Fruit fly (Drosophila melanogaster) whole organism, embryonic: ENCODE results near the gene CG43116.

Source experiments
- Bgb ChIP-seq: fragments of 200-800 bp; sonication (Bioruptor generic); IDR thresholded peaks from 2 replicates; pipeline ENCODE4 v1.3.6; 2022; ENCODE audit warnings: missing biosample characterization, missing genetic modification characterization; ENCODE audit not compliant: partially characterized antibody
- C15 ChIP-seq: fragments of 200-800 bp; sonication (Bioruptor generic); IDR thresholded peaks from 3 replicates; pipeline ENCODE4 v1.3.6; 2022; ENCODE audit warnings: missing biosample characterization, missing genetic modification characterization
- CG11695 ChIP-seq: fragments of 200-800 bp; sonication (Bioruptor generic); IDR thresholded peaks from 3 replicates; pipeline ENCODE4 v1.3.6; 2022; ENCODE audit warnings: missing biosample characterization, missing genetic modification characterization
- CG12071 ChIP-seq: fragments of 200-800 bp; sonication (Bioruptor generic); optimal IDR thresholded peaks from 3 replicates; lab custom pipeline; 2018; ENCODE audit warnings: missing biosample characterization, mild to moderate bottlenecking, missing genetic modification characterization
- CG12659 ChIP-seq: fragments of 200-800 bp; sonication (Bioruptor generic); optimal IDR thresholded peaks from 3 replicates; lab custom pipeline; 2017; ENCODE audit warnings: mild to moderate bottlenecking, missing biosample characterization, missing genetic modification reagents, missing genetic modification characterization
- CG13624 ChIP-seq: fragments of 200-800 bp; sonication (Bioruptor generic); optimal IDR thresholded peaks from 2 replicates; lab custom pipeline; 2016; ENCODE audit warnings: missing biosample characterization, missing genetic modification characterization
- CG14860 ChIP-seq: fragments of 200-800 bp; sonication (Bioruptor generic); IDR thresholded peaks from 3 replicates; pipeline ENCODE4 v1.3.6; 2022; ENCODE audit warnings: missing biosample characterization, missing genetic modification characterization; ENCODE audit not compliant: partially characterized antibody
- CG15011 ChIP-seq: fragments of 200-800 bp; sonication (Bioruptor generic); optimal IDR thresholded peaks from 3 replicates; lab custom pipeline; 2018; ENCODE audit warnings: missing biosample characterization, mild to moderate bottlenecking, missing genetic modification characterization
- CG15696 ChIP-seq: fragments of 200-800 bp; sonication (Bioruptor generic); optimal IDR thresholded peaks from 2 replicates; lab custom pipeline; 2019; ENCODE audit warnings: missing biosample characterization, mild to moderate bottlenecking, missing genetic modification characterization, moderate library complexity
- CG16813 ChIP-seq: fragments of 200-800 bp; sonication (Bioruptor generic); IDR thresholded peaks from 3 replicates; pipeline ENCODE4 v1.3.6; 2022; ENCODE audit warnings: missing biosample characterization, missing genetic modification characterization; ENCODE audit not compliant: partially characterized antibody
- CG1792 ChIP-seq: fragments of 200-800 bp; sonication (Bioruptor generic); optimal IDR thresholded peaks from 2 replicates; lab custom pipeline; 2016; ENCODE audit warnings: missing biosample characterization, missing genetic modification characterization
- CG18619 ChIP-seq: fragments of 200-800 bp; sonication (Bioruptor generic); optimal IDR thresholded peaks from 3 replicates; lab custom pipeline; 2017; ENCODE audit warnings: missing biosample characterization, mild to moderate bottlenecking, missing genetic modification characterization
- CG31365 ChIP-seq: fragments of 200-800 bp; sonication (Bioruptor generic); optimal IDR thresholded peaks from 2 replicates; lab custom pipeline; 2018; ENCODE audit warnings: missing biosample characterization, mild to moderate bottlenecking, missing genetic modification characterization
- CG31388 ChIP-seq: fragments of 200-800 bp; sonication (Bioruptor generic); optimal IDR thresholded peaks from 2 replicates; lab custom pipeline; 2016; ENCODE audit warnings: missing biosample characterization, missing genetic modification characterization
- CG4360 ChIP-seq: fragments of 200-800 bp; sonication (Bioruptor generic); IDR thresholded peaks from 2 replicates; pipeline ENCODE4 v1.3.6; 2022; ENCODE audit warnings: missing biosample characterization, missing genetic modification characterization
- CG4404 ChIP-seq: fragments of 200-800 bp; sonication (Bioruptor generic); IDR thresholded peaks from 2 replicates; pipeline ENCODE4 v1.3.6; 2022; ENCODE audit warnings: missing biosample characterization, missing genetic modification characterization
- CG4854 ChIP-seq: fragments of 200-800 bp; sonication (Bioruptor generic); optimal IDR thresholded peaks from 2 replicates; lab custom pipeline; 2016; ENCODE audit warnings: missing biosample characterization, missing genetic modification characterization, inconsistent platforms
- CG5180 ChIP-seq: fragments of 200-800 bp; sonication (Bioruptor generic); optimal IDR thresholded peaks from 3 replicates; lab custom pipeline; 2017; ENCODE audit warnings: missing biosample characterization, missing genetic modification characterization, mild to moderate bottlenecking, moderate library complexity, missing genetic modification reagents
- CG6683 ChIP-seq: fragments of 200-800 bp; sonication (Bioruptor generic); optimal IDR thresholded peaks from 2 replicates; lab custom pipeline; 2017; ENCODE audit warnings: missing biosample characterization, mild to moderate bottlenecking, missing genetic modification characterization, missing genetic modification reagents
- CG6813 ChIP-seq: fragments of 200-800 bp; sonication (Bioruptor generic); optimal IDR thresholded peaks from 2 replicates; lab custom pipeline; 2017; ENCODE audit warnings: missing biosample characterization, missing genetic modification characterization, mild to moderate bottlenecking, moderate library complexity, missing genetic modification reagents
- CG6854 ChIP-seq: fragments of 200-800 bp; sonication (Bioruptor generic); optimal IDR thresholded peaks from 3 replicates; lab custom pipeline; 2017; ENCODE audit warnings: missing biosample characterization, mild to moderate bottlenecking, missing genetic modification characterization
- CG7987 ChIP-seq: fragments of 200-800 bp; sonication (Bioruptor generic); optimal IDR thresholded peaks from 2 replicates; lab custom pipeline; 2018; ENCODE audit warnings: missing biosample characterization, mild to moderate bottlenecking, missing genetic modification characterization, moderate library complexity
- CG8388 ChIP-seq: fragments of 200-800 bp; sonication (Bioruptor generic); optimal IDR thresholded peaks from 2 replicates; lab custom pipeline; 2019; ENCODE audit warnings: missing biosample characterization, mild to moderate bottlenecking, missing genetic modification characterization, moderate library complexity
- CG9797 ChIP-seq: fragments of 200-800 bp; sonication (Bioruptor generic); optimal IDR thresholded peaks from 3 replicates; lab custom pipeline; 2018; ENCODE audit warnings: missing biosample characterization, mild to moderate bottlenecking, missing genetic modification characterization
- Doc3 ChIP-seq: fragments of 200-800 bp; sonication (Bioruptor generic); IDR thresholded peaks from 3 replicates; pipeline ENCODE4 v1.3.6; 2022; ENCODE audit warnings: missing biosample characterization, missing genetic modification characterization; ENCODE audit not compliant: partially characterized antibody
- E2f2 ChIP-seq: fragments of 200-800 bp; sonication (Bioruptor generic); IDR thresholded peaks from 2 replicates; pipeline ENCODE4 v1.3.6; 2022; ENCODE audit warnings: missing biosample characterization, missing genetic modification characterization
- Ets97D ChIP-seq: fragments of 200-800 bp; sonication (Bioruptor generic); optimal IDR thresholded peaks from 3 replicates; lab custom pipeline; 2016; ENCODE audit warnings: missing biosample characterization, missing genetic modification characterization
- Fer2 ChIP-seq: fragments of 200-800 bp; sonication (Bioruptor generic); optimal IDR thresholded peaks from 2 replicates; lab custom pipeline; 2018; ENCODE audit warnings: missing biosample characterization, mild to moderate bottlenecking, missing genetic modification characterization, moderate library complexity
- Hand ChIP-seq: fragments of 200-800 bp; sonication (Bioruptor generic); optimal IDR thresholded peaks from 2 replicates; lab custom pipeline; 2017; ENCODE audit warnings: mild to moderate bottlenecking, missing biosample characterization, missing genetic modification reagents, missing genetic modification characterization
- Meics ChIP-seq: fragments of 200-800 bp; sonication (Bioruptor generic); optimal IDR thresholded peaks from 2 replicates; lab custom pipeline; 2017; ENCODE audit warnings: missing biosample characterization, mild to moderate bottlenecking, missing genetic modification characterization
- NK7.1 ChIP-seq: fragments of 200-800 bp; sonication (Bioruptor generic); optimal IDR thresholded peaks from 3 replicates; lab custom pipeline; 2016; ENCODE audit warnings: missing biosample characterization, missing genetic modification characterization
- Nf-YB ChIP-seq: fragments of 200-800 bp; sonication (Bioruptor generic); optimal IDR thresholded peaks from 3 replicates; lab custom pipeline; 2019; ENCODE audit warnings: missing biosample characterization, mild to moderate bottlenecking, missing genetic modification characterization, moderate library complexity
- Optix ChIP-seq: fragments of 200-800 bp; sonication (Bioruptor generic); IDR thresholded peaks from 3 replicates; pipeline ENCODE4 v1.3.6; 2022; ENCODE audit warnings: missing biosample characterization, missing genetic modification characterization
- Tbp ChIP-seq: fragments of >200 bp; optimal IDR thresholded peaks from 2 replicates; lab custom pipeline; 2018; ENCODE audit warnings: missing biosample characterization, missing genetic modification characterization
- dati ChIP-seq: fragments of 200-800 bp; sonication (Bioruptor generic); IDR thresholded peaks from 2 replicates; pipeline ENCODE4 v1.3.6; 2022; ENCODE audit warnings: missing biosample characterization, missing genetic modification characterization
- exex ChIP-seq: fragments of 200-800 bp; sonication (Bioruptor generic); optimal IDR thresholded peaks from 4 replicates; lab custom pipeline; 2018; ENCODE audit warnings: missing biosample characterization, mild to moderate bottlenecking, missing genetic modification characterization, moderate library complexity
- fd64A ChIP-seq: fragments of 200-800 bp; sonication (Bioruptor generic); optimal IDR thresholded peaks from 3 replicates; lab custom pipeline; 2018; ENCODE audit warnings: missing biosample characterization, mild to moderate bottlenecking, missing genetic modification characterization
- fd96Cb ChIP-seq: fragments of 200-800 bp; sonication (Bioruptor generic); optimal IDR thresholded peaks from 2 replicates; lab custom pipeline; 2018; ENCODE audit warnings: missing biosample characterization, mild to moderate bottlenecking, missing genetic modification characterization, moderate library complexity
- gcm ChIP-seq: fragments of 200-800 bp; sonication (Bioruptor generic); optimal IDR thresholded peaks from 2 replicates; lab custom pipeline; 2019; ENCODE audit warnings: missing biosample characterization, mild to moderate bottlenecking, missing genetic modification characterization, moderate library complexity
- kni ChIP-seq: fragments of 200-800 bp; sonication (Bioruptor generic); optimal IDR thresholded peaks from 3 replicates; lab custom pipeline; 2017; ENCODE audit warnings: mild to moderate bottlenecking, missing biosample characterization, missing genetic modification reagents, missing genetic modification characterization
- luna ChIP-seq: fragments of 200-800 bp; sonication (Bioruptor generic); optimal IDR thresholded peaks from 2 replicates; lab custom pipeline; 2016; ENCODE audit warnings: missing biosample characterization, missing genetic modification characterization
- nerfin-2 ChIP-seq: fragments of 200-800 bp; sonication (Bioruptor generic); IDR thresholded peaks from 2 replicates; pipeline ENCODE4 v1.3.6; 2022; ENCODE audit warnings: missing biosample characterization, missing genetic modification characterization; ENCODE audit not compliant: partially characterized antibody
- nmo ChIP-seq: fragments of 200-800 bp; sonication (Bioruptor generic); optimal IDR thresholded peaks from 2 replicates; lab custom pipeline; 2018; ENCODE audit warnings: missing biosample characterization, mild to moderate bottlenecking, missing genetic modification characterization, moderate library complexity
- org-1 ChIP-seq: fragments of 200-800 bp; sonication (Bioruptor generic); optimal IDR thresholded peaks from 2 replicates; lab custom pipeline; 2017; ENCODE audit warnings: missing biosample characterization, missing genetic modification characterization
- tll ChIP-seq, 2 experiments: fragments of 200-800 bp in 1 of 2; fragments of >200 bp in 1 of 2; sonication (Bioruptor generic) in 1 of 2; optimal IDR thresholded peaks; 2 replicates each; lab custom pipeline; 2017 to 2019; ENCODE audit warnings: missing biosample characterization in 2 of 2, missing genetic modification characterization in 2 of 2, mild to moderate bottlenecking in 1 of 2, moderate library complexity in 1 of 2
- unc-4 ChIP-seq: fragments of 200-800 bp; sonication (Bioruptor generic); IDR thresholded peaks from 2 replicates; pipeline ENCODE4 v1.3.6; 2022; ENCODE audit warnings: missing biosample characterization, missing genetic modification characterization; ENCODE audit not compliant: partially characterized antibody
- wdn ChIP-seq: fragments of 200-800 bp; sonication (Bioruptor generic); IDR thresholded peaks from 2 replicates; pipeline ENCODE4 v1.3.6; 2022; ENCODE audit warnings: missing biosample characterization, missing genetic modification characterization

The CG43116 gene

dm6 chr3R:26005978-26006934 lies 9.5 kb upstream of the CG43116 start:
- no peak for TF ChIP-seq CG31388 (GFP tag; lab: Kevin White, UChicago)
- TF ChIP-seq CG6813: no peak
- peak; percentile 80 for TF ChIP-seq gcm
- no peak for TF ChIP-seq E2f2 (GFP tag; lab: Robert Waterston, UW)
- no peak for TF ChIP-seq Fer2
- no peak for TF ChIP-seq Doc3 (GFP tag; lab: Robert Waterston, UW)
- no peak for TF ChIP-seq CG31365 (tag; lab: Kevin White, UChicago)
- TF ChIP-seq exex (tag; lab: Kevin White, UChicago): no peak
- no peak for TF ChIP-seq CG12659 (GFP tag; lab: Kevin White, UChicago)
- TF ChIP-seq CG18619 (GFP tag; lab: Kevin White, UChicago): no peak
- no peak for TF ChIP-seq Meics
- no peak for TF ChIP-seq Ets97D (GFP tag; lab: Kevin White, UChicago)
- TF ChIP-seq CG12071 (GFP tag; lab: Kevin White, UChicago): no peak
- no peak for TF ChIP-seq CG11695
- no peak for TF ChIP-seq luna (GFP tag; lab: Kevin White, UChicago)
- peak; percentile 81 for TF ChIP-seq CG5180 (GFP tag; lab: Kevin White, UChicago)
- no peak for TF ChIP-seq C15 (GFP tag; lab: Robert Waterston, UW)
- no peak for TF ChIP-seq CG4404
- no peak for TF ChIP-seq Hand (GFP tag; lab: Kevin White, UChicago)
- TF ChIP-seq CG7987 (GFP tag; lab: Kevin White, UChicago): no peak
- TF ChIP-seq CG4854: no peak
- peak; percentile 100 for TF ChIP-seq kni
- TF ChIP-seq CG15011 (GFP tag; lab: Kevin White, UChicago): no peak
- TF ChIP-seq Bgb (GFP tag; lab: Robert Waterston, UW): peak; percentile 45; the same call in 1 of the 2 replicates
- TF ChIP-seq CG6854 (GFP tag; lab: Kevin White, UChicago): no peak
- no peak for TF ChIP-seq CG1792 (GFP tag; lab: Kevin White, UChicago)
- no peak for TF ChIP-seq unc-4 (GFP tag; lab: Robert Waterston, UW)
- peak; percentile 23 for TF ChIP-seq NK7.1
- no peak for TF ChIP-seq CG14860 (GFP tag; lab: Robert Waterston, UW)
- peak; percentile 16 for TF ChIP-seq nmo (GFP tag; lab: Kevin White, UChicago)
- no peak for TF ChIP-seq fd96Cb (tag; lab: Kevin White, UChicago)
- no peak for TF ChIP-seq CG4360 (GFP tag; lab: Robert Waterston, UW)
- no peak for TF ChIP-seq wdn (GFP tag; lab: Robert Waterston, UW)
- TF ChIP-seq nerfin-2: no peak
- TF ChIP-seq CG6683: no peak
- no peak for TF ChIP-seq CG9797 (GFP tag; lab: Kevin White, UChicago)
- TF ChIP-seq CG8388 (GFP tag; lab: Kevin White, UChicago): peak; percentile 7
- TF ChIP-seq org-1 (GFP tag; lab: Kevin White, UChicago): no peak
- TF ChIP-seq CG16813: no peak
- no peak for TF ChIP-seq CG13624
- peak; percentile 97 for TF ChIP-seq Tbp
- TF ChIP-seq tll (GFP tag; optimal IDR thresholded peaks at IDR 0.05; lab: Kevin White, UChicago): peak in 1 of 2 experiments; percentile 86
- TF ChIP-seq fd64A (GFP tag; lab: Kevin White, UChicago): no peak
- no peak for TF ChIP-seq dati (GFP tag; lab: Robert Waterston, UW)
- no peak for TF ChIP-seq Optix
- TF ChIP-seq Nf-YB: peak; percentile 58
- TF ChIP-seq CG15696 (tag; lab: Kevin White, UChicago): no peak
